Worm (Caenorhabditis elegans) whole organism, L4 larva: ENCODE measurements around the gene Y8A9A.2.

Experiments
- Y75B8A.6 ChIP-seq: fragments of 200-800 bp; sonication (Bioruptor generic); IDR thresholded peaks from 2 replicates; pipeline ENCODE4 v1.3.6; 2022; ENCODE audit warnings: missing genetic modification reagents, missing genetic modification characterization, missing compliant biosample characterization
- ZK546.5 ChIP-seq, 2 experiments: sonication (generic microtip); optimal IDR thresholded peaks; 2 replicates each; lab custom pipeline; 2017; ENCODE audit warnings: missing biosample characterization in 2 of 2, missing genetic modification characterization in 2 of 2
- aly-2 ChIP-seq: sonication (generic microtip); optimal IDR thresholded peaks from 2 replicates; lab custom pipeline; 2018; ENCODE audit warnings: missing biosample characterization, missing genetic modification characterization
- fkh-10 ChIP-seq: fragments of 150-350 bp; optimal IDR thresholded peaks from 2 replicates; lab custom pipeline; 2014; ENCODE audit warnings: missing biosample characterization, missing genetic modification reagents, missing genetic modification characterization
- hmg-1.1 ChIP-seq: fragments of 200-800 bp; sonication (Bioruptor generic); IDR thresholded peaks from 2 replicates; pipeline ENCODE4 v1.3.6; 2022; ENCODE audit warnings: missing genetic modification reagents, missing genetic modification characterization, missing compliant biosample characterization
- nhr-28 ChIP-seq: fragments of 150-350 bp; optimal IDR thresholded peaks from 2 replicates; lab custom pipeline; 2014; ENCODE audit warnings: missing biosample characterization, missing genetic modification characterization
- nhr-6 ChIP-seq: fragments of 150-350 bp; optimal IDR thresholded peaks from 2 replicates; lab custom pipeline; 2014; ENCODE audit warnings: missing biosample characterization, missing genetic modification characterization
- nhr-77 ChIP-seq: fragments of 150-350 bp; optimal IDR thresholded peaks from 2 replicates; lab custom pipeline; 2014; ENCODE audit warnings: missing biosample characterization, missing genetic modification characterization
- pha-4 ChIP-seq, 2 experiments: fragments of 150-350 bp in 1 of 2; fragments of 200-800 bp in 1 of 2; sonication (Bioruptor generic) in 1 of 2; IDR thresholded peaks in 1 of 2; optimal IDR thresholded peaks in 1 of 2; 2 replicates each; pipeline versions ENCODE4 v1.3.6 to Lab custom; 2014 to 2022; ENCODE audit warnings: missing genetic modification characterization in 2 of 2, missing genetic modification reagents in 2 of 2, missing biosample characterization in 1 of 2, missing compliant biosample characterization in 1 of 2
- pqm-1 ChIP-seq: sonication (generic microtip); optimal IDR thresholded peaks from 2 replicates; lab custom pipeline; 2017; ENCODE audit warnings: missing biosample characterization, missing genetic modification characterization
- snpc-4 ChIP-seq: fragments of 150-350 bp; optimal IDR thresholded peaks from 2 replicates; lab custom pipeline; 2014; ENCODE audit warnings: missing biosample characterization, missing genetic modification characterization
- ztf-11 ChIP-seq: fragments of 150-350 bp; optimal IDR thresholded peaks from 2 replicates; lab custom pipeline; 2014; ENCODE audit warnings: missing biosample characterization, missing genetic modification characterization

DNA sequence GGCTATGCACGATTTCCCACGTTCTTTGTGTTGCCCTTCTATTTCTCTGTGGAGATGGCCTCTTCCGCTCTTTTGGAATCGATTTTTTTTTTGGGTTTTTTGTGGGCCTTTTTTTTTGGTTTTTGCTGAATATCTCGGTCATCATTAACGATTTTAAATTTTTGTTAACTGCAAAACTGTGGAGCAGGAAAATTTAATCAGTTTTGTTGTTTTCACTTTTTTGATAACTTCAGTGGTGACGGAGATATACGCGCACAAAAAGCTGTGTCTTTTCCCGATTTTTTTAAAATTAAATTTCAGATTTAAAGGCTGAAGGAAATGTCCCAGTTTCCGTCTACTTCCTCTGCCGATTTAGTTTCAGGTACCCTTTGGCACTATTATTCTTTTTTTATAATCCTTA is 10.2 kb upstream of the Y8A9A.2 start, which contains the start of gene T24E12.1:
- no peak for TF ChIP-seq hmg-1.1 (GFP tag; lab: Robert Waterston, UW)
- TF ChIP-seq nhr-77 (tag; lab: Kevin White, UChicago) = no peak
- TF ChIP-seq nhr-6 (tag; lab: Kevin White, UChicago) = no peak
- TF ChIP-seq aly-2 (tag; lab: Kevin White, UChicago) = no peak
- TF ChIP-seq snpc-4 (tag; lab: Kevin White, UChicago) = no peak
- TF ChIP-seq pha-4 (GFP tag; IDR thresholded peaks at IDR 0.05; lab: Robert Waterston, UW) = no peak
- TF ChIP-seq pha-4 (tag; optimal IDR thresholded peaks at IDR 0.05; lab: Kevin White, UChicago) = no peak
- TF ChIP-seq Y75B8A.6 (GFP tag; lab: Robert Waterston, UW) = no peak
- no peak for TF ChIP-seq pqm-1
- no peak for TF ChIP-seq ZK546.5 (tag; optimal IDR thresholded peaks at IDR 0.05; lab: Kevin White, UChicago)
- TF ChIP-seq nhr-28 (tag; lab: Kevin White, UChicago) = no peak
- TF ChIP-seq ztf-11 = no peak
- no peak for TF ChIP-seq fkh-10 (GFP tag; lab: Kevin White, UChicago)
